Worm (Caenorhabditis elegans) whole organism, young adult: Measurements from ENCODE around the gene vha-2.

Experiments
- D2030.7 ChIP-seq: fragments of 200-800 bp; sonication (Bioruptor generic); IDR thresholded peaks from 2 replicates; pipeline ENCODE4 v1.3.6; 2022; ENCODE audit warnings: missing genetic modification reagents, missing genetic modification characterization, missing compliant biosample characterization
- F22D6.2 ChIP-seq: sonication (generic microtip); optimal IDR thresholded peaks from 2 replicates; lab custom pipeline; 2016; ENCODE audit warnings: mild to moderate bottlenecking, missing genetic modification characterization, missing compliant biosample characterization
- F33H1.4 ChIP-seq: fragments of 200-800 bp; sonication (Bioruptor generic); IDR thresholded peaks from 2 replicates; pipeline ENCODE4 v1.3.6; 2022; ENCODE audit warnings: missing genetic modification reagents, missing genetic modification characterization, missing compliant biosample characterization
- F39B2.1 ChIP-seq: fragments of 200-800 bp; sonication (Bioruptor generic); IDR thresholded peaks from 2 replicates; pipeline ENCODE4 v1.3.6; 2022; ENCODE audit warnings: missing genetic modification reagents, missing genetic modification characterization, missing compliant biosample characterization
- F49E8.2 ChIP-seq: sonication (generic microtip); optimal IDR thresholded peaks from 3 replicates; lab custom pipeline; 2017; ENCODE audit warnings: missing genetic modification characterization, mild to moderate bottlenecking, missing compliant biosample characterization, antibody characterized with exemption, moderate library complexity; ENCODE audit not compliant: insufficient read depth
- F52B5.7 ChIP-seq: sonication (generic microtip); optimal IDR thresholded peaks from 2 replicates; lab custom pipeline; 2016; ENCODE audit warnings: mild to moderate bottlenecking, missing genetic modification characterization, missing compliant biosample characterization
- K12H6.12 ChIP-seq: fragments of 200-800 bp; sonication (Bioruptor generic); optimal IDR thresholded peaks from 2 replicates; lab custom pipeline; 2018; ENCODE audit warnings: mild to moderate bottlenecking, missing genetic modification characterization, missing compliant biosample characterization
- T07F8.4 ChIP-seq: sonication (generic microtip); optimal IDR thresholded peaks from 2 replicates; lab custom pipeline; 2016; ENCODE audit warnings: mild to moderate bottlenecking, missing genetic modification characterization, moderate library complexity, missing compliant biosample characterization
- Y53F4B.3 ChIP-seq: fragments of 200-800 bp; sonication (Bioruptor generic); IDR thresholded peaks from 2 replicates; pipeline ENCODE4 v1.3.6; 2022; ENCODE audit warnings: missing genetic modification reagents, missing genetic modification characterization, missing compliant biosample characterization
- Y56A3A.18 ChIP-seq: fragments of 200-800 bp; sonication (Bioruptor generic); IDR thresholded peaks from 2 replicates; pipeline ENCODE4 v1.3.6; 2022; ENCODE audit warnings: missing genetic modification reagents, missing genetic modification characterization, missing compliant biosample characterization
- cebp-1 ChIP-seq, 2 experiments: fragments of 200-800 bp in 1 of 2; sonication (Bioruptor generic) in 1 of 2; sonication (generic microtip) in 1 of 2; IDR thresholded peaks in 1 of 2; optimal IDR thresholded peaks in 1 of 2; 2 replicates each; pipeline versions ENCODE4 v1.3.6 to Lab custom; 2017 to 2022; ENCODE audit warnings: missing compliant biosample characterization in 2 of 2, missing genetic modification characterization in 2 of 2, mild to moderate bottlenecking in 1 of 2, missing genetic modification reagents in 1 of 2, moderate library complexity in 1 of 2
- cebp-2 ChIP-seq: fragments of 200-800 bp; sonication (Bioruptor generic); IDR thresholded peaks from 2 replicates; pipeline ENCODE4 v1.3.6; 2022; ENCODE audit warnings: missing genetic modification characterization, missing compliant biosample characterization
- ceh-58 ChIP-seq: fragments of 200-800 bp; sonication (Bioruptor generic); IDR thresholded peaks from 2 replicates; pipeline ENCODE4 v1.3.6; 2022; ENCODE audit warnings: missing genetic modification characterization, missing compliant biosample characterization
- chd-7 ChIP-seq: sonication (generic microtip); optimal IDR thresholded peaks from 2 replicates; lab custom pipeline; 2016; ENCODE audit warnings: mild to moderate bottlenecking, missing genetic modification characterization, moderate library complexity, missing compliant biosample characterization
- dpl-1 ChIP-seq: fragments of 150-350 bp; optimal IDR thresholded peaks from 2 replicates; lab custom pipeline; 2014; ENCODE audit warnings: missing biosample characterization, missing genetic modification reagents, missing genetic modification characterization
- efl-1 ChIP-seq: fragments of 150-350 bp; optimal IDR thresholded peaks from 2 replicates; lab custom pipeline; 2014; ENCODE audit warnings: missing biosample characterization, missing genetic modification reagents, missing genetic modification characterization
- hsf-1 ChIP-seq: fragments of 200-800 bp; sonication (Bioruptor generic); IDR thresholded peaks from 2 replicates; pipeline ENCODE4 v1.3.6; 2022; ENCODE audit warnings: missing genetic modification reagents, missing genetic modification characterization, missing compliant biosample characterization
- lin-26 ChIP-seq: fragments of 200-800 bp; sonication (Bioruptor generic); IDR thresholded peaks from 2 replicates; pipeline ENCODE4 v1.3.6; 2022; ENCODE audit warnings: missing genetic modification reagents, missing genetic modification characterization, missing compliant biosample characterization
- lin-54 ChIP-seq: fragments of 200-800 bp; sonication (Bioruptor generic); optimal IDR thresholded peaks from 2 replicates; lab custom pipeline; 2018; ENCODE audit warnings: mild to moderate bottlenecking, missing genetic modification characterization, missing compliant biosample characterization
- lsl-1 ChIP-seq: fragments of 200-800 bp; sonication (Bioruptor generic); optimal IDR thresholded peaks from 2 replicates; lab custom pipeline; 2018; ENCODE audit warnings: mild to moderate bottlenecking, missing genetic modification characterization, moderate library complexity, missing compliant biosample characterization
- lsy-27 ChIP-seq: sonication (generic microtip); optimal IDR thresholded peaks from 2 replicates; lab custom pipeline; 2017; ENCODE audit warnings: missing genetic modification characterization, mild to moderate bottlenecking, missing compliant biosample characterization, antibody characterized with exemption, missing genotype, borderline replicate concordance; ENCODE audit not compliant: insufficient read depth
- madf-10 ChIP-seq: sonication (generic microtip); optimal IDR thresholded peaks from 2 replicates; lab custom pipeline; 2016; ENCODE audit warnings: mild to moderate bottlenecking, missing genetic modification characterization, missing compliant biosample characterization
- madf-6 ChIP-seq: fragments of 200-800 bp; sonication (Bioruptor generic); IDR thresholded peaks from 2 replicates; pipeline ENCODE4 v1.3.6; 2022; ENCODE audit warnings: missing genetic modification reagents, missing genetic modification characterization, missing compliant biosample characterization
- madf-8 ChIP-seq: fragments of 200-800 bp; sonication (Bioruptor generic); conservative IDR thresholded peaks from 2 replicates; pipeline ENCODE4 v1.3.6; 2022; ENCODE audit warnings: missing genetic modification reagents, missing genetic modification characterization, missing compliant biosample characterization
- mel-28 ChIP-seq: sonication (generic microtip); optimal IDR thresholded peaks from 2 replicates; lab custom pipeline; 2016; ENCODE audit warnings: borderline replicate concordance, mild to moderate bottlenecking, missing genetic modification characterization, missing compliant biosample characterization
- nfya-1 ChIP-seq: sonication (generic microtip); optimal IDR thresholded peaks from 2 replicates; lab custom pipeline; 2017; ENCODE audit warnings: antibody characterized with exemption, missing compliant biosample characterization, missing genetic modification characterization, borderline replicate concordance; ENCODE audit not compliant: insufficient read depth
- nfyb-1 ChIP-seq: fragments of 200-800 bp; sonication (Bioruptor generic); IDR thresholded peaks from 2 replicates; pipeline ENCODE4 v1.3.6; 2022; ENCODE audit warnings: missing genetic modification reagents, missing genetic modification characterization, missing compliant biosample characterization
- nhr-120 ChIP-seq: fragments of 200-800 bp; sonication (Bioruptor generic); IDR thresholded peaks from 2 replicates; pipeline ENCODE4 v1.3.6; 2022; ENCODE audit warnings: missing genetic modification characterization, missing compliant biosample characterization
- nhr-179 ChIP-seq: sonication (generic microtip); optimal IDR thresholded peaks from 2 replicates; lab custom pipeline; 2016; ENCODE audit warnings: mild to moderate bottlenecking, missing genetic modification characterization, missing compliant biosample characterization
- nhr-27 ChIP-seq: fragments of 200-800 bp; sonication (Bioruptor generic); optimal IDR thresholded peaks from 2 replicates; lab custom pipeline; 2018; ENCODE audit warnings: mild to moderate bottlenecking, missing genetic modification characterization, moderate library complexity, missing compliant biosample characterization
- nhr-80 ChIP-seq: sonication (generic microtip); optimal IDR thresholded peaks from 2 replicates; lab custom pipeline; 2016; ENCODE audit warnings: missing genetic modification characterization, missing compliant biosample characterization
- pha-4 ChIP-seq: fragments of 150-350 bp; sonication (generic microtip); optimal IDR thresholded peaks from 2 replicates; lab custom pipeline; 2014; ENCODE audit warnings: missing biosample characterization, missing genetic modification reagents, missing genetic modification characterization
- rec-8 ChIP-seq, 2 experiments: sonication (generic microtip); optimal IDR thresholded peaks; 2 replicates each; lab custom pipeline; 2016; ENCODE audit warnings: mild to moderate bottlenecking in 2 of 2, missing genetic modification characterization in 2 of 2, missing genetic modification reagents in 2 of 2, missing genotype in 2 of 2, missing biosample characterization in 1 of 2, missing compliant biosample characterization in 1 of 2, moderate library complexity in 1 of 2
- repo-1 ChIP-seq: sonication (generic microtip); optimal IDR thresholded peaks from 2 replicates; lab custom pipeline; 2017; ENCODE audit warnings: mild to moderate bottlenecking, missing genetic modification characterization, missing compliant biosample characterization
- sdz-38 ChIP-seq: sonication (generic microtip); optimal IDR thresholded peaks from 2 replicates; lab custom pipeline; 2016; ENCODE audit warnings: missing genotype, missing genetic modification characterization, missing compliant biosample characterization
- snpc-3.4 ChIP-seq: sonication (generic microtip); optimal IDR thresholded peaks from 2 replicates; lab custom pipeline; 2017; ENCODE audit warnings: missing genetic modification characterization, mild to moderate bottlenecking, missing compliant biosample characterization, antibody characterized with exemption, moderate library complexity, missing genotype, missing genetic modification reagents
- tbp1 ChIP-seq: fragments of 200-800 bp; sonication (Bioruptor generic); optimal IDR thresholded peaks from 2 replicates; lab custom pipeline; 2018; ENCODE audit warnings: mild to moderate bottlenecking, missing genetic modification characterization, missing compliant biosample characterization
- tlf-1 ChIP-seq: fragments of 200-800 bp; sonication (Bioruptor generic); optimal IDR thresholded peaks from 2 replicates; lab custom pipeline; 2018; ENCODE audit warnings: mild to moderate bottlenecking, missing genetic modification characterization, missing compliant biosample characterization
- xnd-1 ChIP-seq: sonication (generic microtip); optimal IDR thresholded peaks from 2 replicates; lab custom pipeline; 2016; ENCODE audit warnings: missing genotype, missing genetic modification reagents, missing genetic modification characterization, missing compliant biosample characterization
- zim-3 ChIP-seq: sonication (generic microtip); optimal IDR thresholded peaks from 2 replicates; lab custom pipeline; 2017; ENCODE audit warnings: mild to moderate bottlenecking, missing genetic modification characterization, moderate library complexity, missing compliant biosample characterization
- ztf-3 ChIP-seq: fragments of 200-800 bp; sonication (Bioruptor generic); optimal IDR thresholded peaks from 2 replicates; lab custom pipeline; 2018; ENCODE audit warnings: mild to moderate bottlenecking, missing genetic modification characterization, missing compliant biosample characterization

Gene vha-2

DNA sequence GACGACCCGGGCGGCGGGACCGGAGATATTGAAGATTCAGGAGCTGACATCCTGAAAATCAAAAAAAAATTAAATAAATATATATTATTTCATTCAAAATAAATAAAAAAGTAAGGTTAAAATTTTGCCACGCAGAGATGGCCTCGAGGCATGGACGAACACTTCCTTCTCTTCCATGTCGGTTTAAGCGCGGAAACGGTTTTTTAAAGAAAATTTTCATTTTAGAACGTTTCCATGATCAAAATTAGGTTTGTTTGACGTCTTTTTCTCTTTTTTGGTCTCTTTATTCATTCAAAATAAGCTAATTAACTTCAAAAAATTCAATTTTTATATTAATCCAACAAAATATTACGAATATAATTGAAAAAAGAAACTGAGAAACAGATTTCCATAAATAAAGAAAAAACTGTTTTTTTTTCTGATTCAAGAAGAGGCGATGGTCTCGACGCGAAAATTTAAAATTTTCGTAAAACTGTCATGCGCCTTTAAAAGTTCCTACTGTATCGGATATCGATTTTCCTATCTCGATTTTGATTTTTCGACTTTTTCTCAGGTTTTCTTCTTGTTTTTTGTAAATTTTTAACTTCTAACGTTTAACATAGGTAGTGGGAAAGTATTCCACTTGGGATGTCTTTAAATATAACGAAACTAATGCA lies 19.7 kb upstream of the vha-2 start, which contains the start of gene gcc-2:
Gene gcc-2, minus strand, starts transcription at position 51 of the 656 bp plus-strand sequence.
- TF ChIP-seq zim-3 (tag; lab: Kevin White, UChicago) (no peak), cebp-2 (GFP tag; lab: Robert Waterston, UW) (no peak), nhr-179 (tag; lab: Kevin White, UChicago) (no peak), F52B5.7 (tag; lab: Kevin White, UChicago) (no peak), mel-28 (tag; lab: Kevin White, UChicago) (no peak), K12H6.12 (tag; lab: Kevin White, UChicago) (no peak), nfya-1 (tag; lab: Kevin White, UChicago) (no peak), lsy-27 (tag; lab: Kevin White, UChicago) (no peak), dpl-1 (GFP tag; lab: Kevin White, UChicago) (no peak), F22D6.2 (tag; lab: Kevin White, UChicago) (no peak), ceh-58 (GFP tag; lab: Robert Waterston, UW) (no peak), tlf-1 (GFP tag; lab: Kevin White, UChicago) (no peak), nfyb-1 (no peak), madf-10 (tag; lab: Kevin White, UChicago) (no peak), Y56A3A.18 (GFP tag; lab: Robert Waterston, UW) (no peak), F39B2.1 (GFP tag; lab: Robert Waterston, UW) (no peak), lin-54 (GFP tag; lab: Kevin White, UChicago) (peak; percentile 3), hsf-1 (GFP tag; lab: Robert Waterston, UW) (no peak), Y53F4B.3 (GFP tag; lab: Robert Waterston, UW) (no peak), lsl-1 (peak; percentile 79), cebp-1 (GFP tag; IDR thresholded peaks at IDR 0.05; lab: Robert Waterston, UW) (no peak), cebp-1 (tag; optimal IDR thresholded peaks at IDR 0.05; lab: Kevin White, UChicago) (no peak), efl-1 (GFP tag; lab: Kevin White, UChicago) (peak; percentile 16), nhr-120 (GFP tag; lab: Robert Waterston, UW) (no peak), F33H1.4 (peak; percentile 81), madf-8 (peak; percentile 50), repo-1 (tag; lab: Kevin White, UChicago) (no peak), sdz-38 (tag; lab: Kevin White, UChicago) (no peak), nhr-80 (tag; lab: Kevin White, UChicago) (no peak), F49E8.2 (tag; lab: Kevin White, UChicago) (no peak), rec-8 (tag; optimal IDR thresholded peaks at IDR 0.05; lab: Kevin White, UChicago) (no peak), pha-4 (tag; lab: Kevin White, UChicago) (no peak), chd-7 (no peak), ztf-3 (no peak), tbp1 (GFP tag; lab: Kevin White, UChicago) (no peak), T07F8.4 (tag; lab: Kevin White, UChicago) (no peak), lin-26 (GFP tag; lab: Robert Waterston, UW) (no peak), madf-6 (GFP tag; lab: Robert Waterston, UW) (peak; percentile 76), snpc-3.4 (tag; lab: Kevin White, UChicago) (peak; percentile 34), D2030.7 (no peak), xnd-1 (tag; lab: Kevin White, UChicago) (peak; percentile 64), nhr-27 (tag; lab: Kevin White, UChicago) (no peak)
